Worm (Caenorhabditis elegans): ENCODE measurements around the gene asp-7.

asp-7 gene

DNA sequence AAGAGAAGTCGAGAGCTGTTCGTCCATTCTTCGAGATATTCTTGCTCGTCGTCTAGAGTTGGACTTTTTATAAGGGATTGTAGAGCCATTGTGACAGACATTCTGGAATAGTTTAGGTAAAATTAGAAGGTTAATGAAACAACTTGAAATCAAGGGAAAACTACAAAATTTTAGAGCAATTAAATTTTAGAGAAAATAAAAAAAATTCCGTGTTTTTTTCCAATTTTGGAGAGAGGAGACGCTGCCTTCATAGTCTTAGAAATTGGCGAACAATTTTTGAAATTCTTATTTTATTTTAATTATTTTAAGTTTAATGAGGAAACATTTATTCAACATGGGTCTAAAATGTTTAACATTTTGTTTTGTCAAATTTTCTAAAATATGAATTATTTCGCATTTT lies 43.5 kb downstream of the asp-7 start, which contains the start of gene C50H11.13:
C50H11.13 (minus strand) TSS at position 101 of the 400 bp plus-strand sequence.
- TF ChIP-seq pes-1 (GFP tag; IDR thresholded peaks at IDR 0.05): no peak
- TF ChIP-seq hmg-4 (GFP tag; optimal IDR thresholded peaks at IDR 0.05): no peak
- TF ChIP-seq B0310.2 (tag; optimal IDR thresholded peaks at IDR 0.05): no peak
